Worm (Caenorhabditis elegans) whole organism, L4/young adult: ENCODE results near the gene C25E10.11.

Source experiments
- W03F9.2 ChIP-seq: fragments of 150-350 bp; optimal IDR thresholded peaks from 2 replicates; lab custom pipeline; 2014; ENCODE audit warnings: missing biosample characterization, missing genetic modification characterization
- dao-5 ChIP-seq: sonication (generic microtip); optimal IDR thresholded peaks from 2 replicates; lab custom pipeline; 2016; ENCODE audit warnings: missing genotype, missing genetic modification characterization, moderate library complexity, missing compliant biosample characterization
- him-1 ChIP-seq: sonication (generic microtip); optimal IDR thresholded peaks from 2 replicates; lab custom pipeline; 2016; ENCODE audit warnings: missing genotype, missing genetic modification reagents, missing genetic modification characterization, missing compliant biosample characterization

DNA sequence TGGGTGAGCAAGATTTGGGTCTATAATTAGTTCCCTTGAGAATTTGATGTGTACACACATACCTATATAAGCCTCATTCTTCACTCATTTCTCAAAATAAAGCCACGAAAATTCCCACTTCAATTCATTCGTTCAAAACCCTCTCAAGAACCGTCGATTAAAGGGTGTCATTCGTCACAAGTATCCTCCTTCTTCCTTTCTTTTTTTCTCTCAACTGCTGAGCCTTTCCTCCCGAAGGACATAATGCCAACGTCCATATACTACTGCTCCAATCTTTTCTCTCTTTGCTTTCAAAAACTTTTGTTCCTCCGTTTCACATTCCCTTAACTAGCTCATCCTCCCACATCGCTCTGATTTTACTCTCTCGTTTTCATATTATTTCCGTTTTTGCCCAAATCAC, 33.7 kb upstream of the C25E10.11 start, which contains the start of gene T27E4.1:
- no peak for TF ChIP-seq W03F9.2
- TF ChIP-seq dao-5 (tag; lab: Kevin White, UChicago): no peak
- no peak for TF ChIP-seq him-1 (tag; lab: Kevin White, UChicago)
